Fruit fly (Drosophila melanogaster) whole organism, embryonic: ENCODE data around the gene CG43116.

Source experiments
- BtbVII ChIP-seq: fragments of 200-800 bp; sonication (Bioruptor generic); optimal IDR thresholded peaks from 3 replicates; lab custom pipeline; 2017; ENCODE audit warnings: missing biosample characterization, mild to moderate bottlenecking, missing genetic modification characterization
- CG10274 ChIP-seq: fragments of 200-800 bp; sonication (Bioruptor generic); optimal IDR thresholded peaks from 3 replicates; lab custom pipeline; 2017; ENCODE audit warnings: missing biosample characterization, mild to moderate bottlenecking, missing genetic modification characterization
- CG10462 ChIP-seq: fragments of 200-800 bp; sonication (Bioruptor generic); optimal IDR thresholded peaks from 2 replicates; lab custom pipeline; 2016; ENCODE audit warnings: missing biosample characterization, missing genetic modification characterization
- CG12299 ChIP-seq: fragments of 200-800 bp; sonication (Bioruptor generic); optimal IDR thresholded peaks from 2 replicates; lab custom pipeline; 2018; ENCODE audit warnings: missing biosample characterization, mild to moderate bottlenecking, missing genetic modification characterization
- CG13123 ChIP-seq: fragments of 200-800 bp; sonication (Bioruptor generic); optimal IDR thresholded peaks from 2 replicates; lab custom pipeline; 2016; ENCODE audit warnings: missing biosample characterization, missing genetic modification characterization
- CG13287 ChIP-seq: fragments of 200-800 bp; sonication (Bioruptor generic); IDR thresholded peaks from 2 replicates; pipeline ENCODE4 v1.3.6; 2022; ENCODE audit warnings: missing biosample characterization, missing genetic modification characterization; ENCODE audit not compliant: partially characterized antibody
- CG14860 ChIP-seq: fragments of 200-800 bp; sonication (Bioruptor generic); IDR thresholded peaks from 3 replicates; pipeline ENCODE4 v1.3.6; 2022; ENCODE audit warnings: missing biosample characterization, missing genetic modification characterization; ENCODE audit not compliant: partially characterized antibody
- CG15514 ChIP-seq: fragments of 200-800 bp; sonication (Bioruptor generic); optimal IDR thresholded peaks from 3 replicates; lab custom pipeline; 2017; ENCODE audit warnings: missing biosample characterization, missing genetic modification characterization, mild to moderate bottlenecking, moderate library complexity, missing genetic modification reagents
- CG15696 ChIP-seq: fragments of 200-800 bp; sonication (Bioruptor generic); optimal IDR thresholded peaks from 2 replicates; lab custom pipeline; 2019; ENCODE audit warnings: missing biosample characterization, mild to moderate bottlenecking, missing genetic modification characterization, moderate library complexity
- CG17385 ChIP-seq: fragments of 200-800 bp; sonication (Bioruptor generic); optimal IDR thresholded peaks from 3 replicates; lab custom pipeline; 2018; ENCODE audit warnings: missing biosample characterization, mild to moderate bottlenecking, missing genetic modification characterization
- CG17912 ChIP-seq: fragments of 200-800 bp; sonication (Bioruptor generic); optimal IDR thresholded peaks from 2 replicates; lab custom pipeline; 2018; ENCODE audit warnings: missing biosample characterization, mild to moderate bottlenecking, missing genetic modification characterization
- CG2116 ChIP-seq: fragments of 200-800 bp; sonication (Bioruptor generic); optimal IDR thresholded peaks from 3 replicates; lab custom pipeline; 2018; ENCODE audit warnings: missing biosample characterization, mild to moderate bottlenecking, missing genetic modification characterization
- CG30020 ChIP-seq: fragments of 200-800 bp; optimal IDR thresholded peaks from 2 replicates; lab custom pipeline; 2019; ENCODE audit warnings: missing biosample characterization, mild to moderate bottlenecking, missing genetic modification characterization, moderate library complexity
- CG31441 ChIP-seq: fragments of 200-800 bp; sonication (Bioruptor generic); IDR thresholded peaks from 2 replicates; pipeline ENCODE4 v1.3.6; 2022; ENCODE audit warnings: missing biosample characterization, missing genetic modification characterization
- CG42726 ChIP-seq: fragments of 200-800 bp; sonication (Bioruptor generic); IDR thresholded peaks from 2 replicates; pipeline ENCODE4 v1.3.6; 2022; ENCODE audit warnings: missing biosample characterization, missing genetic modification characterization; ENCODE audit not compliant: partially characterized antibody
- CG4820 ChIP-seq: fragments of 200-800 bp; sonication (Bioruptor generic); optimal IDR thresholded peaks from 3 replicates; lab custom pipeline; 2016; ENCODE audit warnings: missing biosample characterization, missing genetic modification characterization
- CG4854 ChIP-seq: fragments of 200-800 bp; sonication (Bioruptor generic); optimal IDR thresholded peaks from 2 replicates; lab custom pipeline; 2016; ENCODE audit warnings: missing biosample characterization, missing genetic modification characterization, inconsistent platforms
- CG5245 ChIP-seq: fragments of 200-800 bp; sonication (Bioruptor generic); optimal IDR thresholded peaks from 3 replicates; lab custom pipeline; 2016; ENCODE audit warnings: missing biosample characterization, missing genetic modification characterization
- CG6175 ChIP-seq: fragments of 200-800 bp; sonication (Bioruptor generic); IDR thresholded peaks from 3 replicates; pipeline ENCODE4 v1.3.6; 2022; ENCODE audit warnings: missing biosample characterization, missing genetic modification characterization
- CG6654 ChIP-seq: fragments of 200-800 bp; sonication (Bioruptor generic); optimal IDR thresholded peaks from 2 replicates; lab custom pipeline; 2017; ENCODE audit warnings: missing biosample characterization, mild to moderate bottlenecking, missing genetic modification characterization
- CG7271 ChIP-seq: fragments of 200-800 bp; sonication (Bioruptor generic); optimal IDR thresholded peaks from 2 replicates; lab custom pipeline; 2018; ENCODE audit warnings: missing biosample characterization, mild to moderate bottlenecking, missing genetic modification characterization, moderate library complexity
- CG8924 ChIP-seq: fragments of 200-800 bp; optimal IDR thresholded peaks from 3 replicates; lab custom pipeline; 2019; ENCODE audit warnings: missing biosample characterization, mild to moderate bottlenecking, missing genetic modification characterization, moderate library complexity
- CkIIα-i1 ChIP-seq: fragments of 200-800 bp; sonication (Bioruptor generic); IDR thresholded peaks from 2 replicates; pipeline ENCODE4 v1.3.6; 2022; ENCODE audit warnings: missing biosample characterization, missing genetic modification characterization
- Dfd ChIP-seq, 2 experiments: fragments of >200 bp; optimal IDR thresholded peaks; 2 replicates each; lab custom pipeline; 2017; ENCODE audit warnings: missing biosample characterization in 2 of 2, missing genetic modification characterization in 2 of 2
- Dref ChIP-seq: fragments of 200-800 bp; sonication (Bioruptor generic); IDR thresholded peaks from 2 replicates; pipeline ENCODE4 v1.3.6; 2022; ENCODE audit warnings: missing biosample characterization, missing genetic modification characterization
- E2f1 ChIP-seq: fragments of 200-800 bp; sonication (Bioruptor generic); IDR thresholded peaks from 2 replicates; pipeline ENCODE4 v1.3.6; 2022; ENCODE audit warnings: missing biosample characterization, missing genetic modification characterization
- Fer3 ChIP-seq: fragments of 200-800 bp; sonication (Bioruptor generic); optimal IDR thresholded peaks from 2 replicates; lab custom pipeline; 2018; ENCODE audit warnings: missing biosample characterization, mild to moderate bottlenecking, missing genetic modification characterization, moderate library complexity
- Mes4 ChIP-seq: fragments of 200-800 bp; sonication (Bioruptor generic); optimal IDR thresholded peaks from 2 replicates; lab custom pipeline; 2016; ENCODE audit warnings: missing biosample characterization, missing genetic modification characterization
- Side ChIP-seq: fragments of 200-800 bp; sonication (Bioruptor generic); optimal IDR thresholded peaks from 2 replicates; lab custom pipeline; 2016; ENCODE audit warnings: missing biosample characterization, missing genetic modification characterization
- Sry-β ChIP-seq: fragments of 200-800 bp; sonication (Bioruptor generic); optimal IDR thresholded peaks from 2 replicates; lab custom pipeline; 2018; ENCODE audit warnings: missing biosample characterization, mild to moderate bottlenecking, missing genetic modification characterization, moderate library complexity
- Tbp ChIP-seq: fragments of >200 bp; optimal IDR thresholded peaks from 2 replicates; lab custom pipeline; 2018; ENCODE audit warnings: missing biosample characterization, missing genetic modification characterization
- ac ChIP-seq: fragments of 200-800 bp; sonication (Bioruptor generic); optimal IDR thresholded peaks from 3 replicates; lab custom pipeline; 2017; ENCODE audit warnings: missing biosample characterization, mild to moderate bottlenecking, missing genetic modification characterization
- al ChIP-seq: fragments of 200-800 bp; sonication (Bioruptor generic); IDR thresholded peaks from 2 replicates; pipeline ENCODE4 v1.3.6; 2022; ENCODE audit warnings: missing biosample characterization, missing genetic modification characterization
- az2 ChIP-seq: fragments of 200-800 bp; sonication (Bioruptor generic); optimal IDR thresholded peaks from 3 replicates; lab custom pipeline; 2016; ENCODE audit warnings: missing biosample characterization, missing genetic modification characterization
- croc ChIP-seq: fragments of 200-800 bp; sonication (Bioruptor generic); conservative IDR thresholded peaks from 3 replicates; pipeline ENCODE4 v1.3.6; 2022; ENCODE audit warnings: missing biosample characterization, missing genetic modification characterization
- da ChIP-seq: fragments of 200-800 bp; sonication (Bioruptor generic); optimal IDR thresholded peaks from 2 replicates; lab custom pipeline; 2016; ENCODE audit warnings: missing biosample characterization, missing genetic modification characterization
- ems ChIP-seq: fragments of 200-800 bp; sonication (Bioruptor generic); optimal IDR thresholded peaks from 3 replicates; lab custom pipeline; 2016; ENCODE audit warnings: missing biosample characterization, missing genetic modification characterization
- gfzf ChIP-seq: fragments of 200-800 bp; sonication (Bioruptor generic); optimal IDR thresholded peaks from 2 replicates; lab custom pipeline; 2016; ENCODE audit warnings: missing biosample characterization, mild to moderate bottlenecking, missing genetic modification characterization, moderate library complexity
- gt ChIP-seq: fragments of 200-800 bp; sonication (Bioruptor generic); IDR thresholded peaks from 2 replicates; pipeline ENCODE4 v1.3.6; 2022; ENCODE audit warnings: missing biosample characterization, missing genetic modification characterization
- kay ChIP-seq: fragments of 200-800 bp; sonication (Bioruptor generic); optimal IDR thresholded peaks from 2 replicates; lab custom pipeline; 2016; ENCODE audit warnings: missing biosample characterization, missing genetic modification characterization
- kni ChIP-seq: fragments of 200-800 bp; sonication (Bioruptor generic); optimal IDR thresholded peaks from 3 replicates; lab custom pipeline; 2017; ENCODE audit warnings: mild to moderate bottlenecking, missing biosample characterization, missing genetic modification reagents, missing genetic modification characterization
- lmd ChIP-seq: fragments of 200-800 bp; sonication (Bioruptor generic); IDR thresholded peaks from 2 replicates; pipeline ENCODE4 v1.3.6; 2022; ENCODE audit warnings: missing biosample characterization, missing genetic modification characterization
- nau ChIP-seq: fragments of 200-800 bp; sonication (Bioruptor generic); optimal IDR thresholded peaks from 3 replicates; lab custom pipeline; 2017; ENCODE audit warnings: missing biosample characterization, mild to moderate bottlenecking, missing genetic modification characterization, missing genetic modification reagents
- sc ChIP-seq, 3 experiments: fragments of >200 bp in 2 of 3; fragments of 200-800 bp in 1 of 3; sonication (Bioruptor generic) in 1 of 3; optimal IDR thresholded peaks; 2 replicates in 2 of 3; 3 replicates in 1 of 3; lab custom pipeline; 2017; ENCODE audit warnings: mild to moderate bottlenecking in 1 of 3, missing biosample characterization in 1 of 3, missing genetic modification characterization in 1 of 3, missing genetic modification reagents in 1 of 3
- scrt ChIP-seq: fragments of 200-800 bp; sonication (Bioruptor generic); optimal IDR thresholded peaks from 2 replicates; lab custom pipeline; 2018; ENCODE audit warnings: missing biosample characterization, mild to moderate bottlenecking, missing genetic modification characterization, moderate library complexity
- shn ChIP-seq: fragments of 200-800 bp; sonication (Bioruptor generic); optimal IDR thresholded peaks from 3 replicates; lab custom pipeline; 2016; ENCODE audit warnings: missing biosample characterization, missing genetic modification characterization
- tx ChIP-seq: fragments of 200-800 bp; sonication (Bioruptor generic); optimal IDR thresholded peaks from 2 replicates; lab custom pipeline; 2016; ENCODE audit warnings: missing biosample characterization, missing genetic modification characterization
- wor ChIP-seq: fragments of 200-800 bp; sonication (Bioruptor generic); IDR thresholded peaks from 2 replicates; pipeline ENCODE4 v1.3.6; 2022; ENCODE audit warnings: missing biosample characterization, missing genetic modification characterization
- zen ChIP-seq: fragments of 200-800 bp; sonication (Bioruptor generic); optimal IDR thresholded peaks from 3 replicates; lab custom pipeline; 2018; ENCODE audit warnings: missing biosample characterization, mild to moderate bottlenecking, missing genetic modification characterization, moderate library complexity

Gene CG43116

dm6 chr3R:26008892-26009539, 12.2 kb upstream of the CG43116 start (continued):
- TF ChIP-seq CG31441 = peak; percentile 93
- peak; percentile 83 for TF ChIP-seq E2f1 (GFP tag; lab: Robert Waterston, UW)
- peak; percentile 46 for TF ChIP-seq CG15514 (GFP tag; lab: Kevin White, UChicago)
- no peak for TF ChIP-seq da (GFP tag; lab: Kevin White, UChicago)
- TF ChIP-seq Tbp = no peak
- TF ChIP-seq Mes4 (GFP tag; lab: Kevin White, UChicago) = peak; percentile 84
- TF ChIP-seq Side (GFP tag; lab: Kevin White, UChicago) = peak; percentile 83
- no peak for TF ChIP-seq CG13287 (GFP tag; lab: Robert Waterston, UW)
- TF ChIP-seq CG10274 = peak; percentile 66
- TF ChIP-seq CG10462 (GFP tag; lab: Kevin White, UChicago) = peak; percentile 76
- peak; percentile 64 for TF ChIP-seq zen (tag; lab: Kevin White, UChicago)
- TF ChIP-seq shn (GFP tag; lab: Kevin White, UChicago) = peak; percentile 77
- peak; percentile 84 for TF ChIP-seq scrt
- TF ChIP-seq gfzf (GFP tag; lab: Kevin White, UChicago) = no peak
- TF ChIP-seq CkIIα-i1 (GFP tag; lab: Robert Waterston, UW) = no peak
- peak; percentile 64 for TF ChIP-seq gt (GFP tag; lab: Robert Waterston, UW)
- no peak for TF ChIP-seq Dfd (GFP tag; optimal IDR thresholded peaks at IDR 0.05; lab: Kevin White, UChicago)
- peak; percentile 86 for TF ChIP-seq CG5245
- TF ChIP-seq CG4820 = peak; percentile 81
- peak; percentile 81 for TF ChIP-seq Sry-β (GFP tag; lab: Kevin White, UChicago)
- TF ChIP-seq wor (GFP tag; lab: Robert Waterston, UW) = peak; percentile 73
- peak; percentile 54 for TF ChIP-seq CG13123 (GFP tag; lab: Kevin White, UChicago)
- peak; percentile 63; the same call in 1 of the 3 replicates for TF ChIP-seq CG6175 (GFP tag; lab: Robert Waterston, UW)
- no peak for TF ChIP-seq CG14860 (GFP tag; lab: Robert Waterston, UW)
- TF ChIP-seq kni (GFP tag; lab: Kevin White, UChicago) = peak; percentile 62
- peak; percentile 76 for TF ChIP-seq nau (GFP tag; lab: Kevin White, UChicago)
- TF ChIP-seq ac (GFP tag; lab: Kevin White, UChicago) = no peak
- peak; percentile 62 for TF ChIP-seq CG15696 (tag; lab: Kevin White, UChicago)
- TF ChIP-seq CG42726 (GFP tag; lab: Robert Waterston, UW) = no peak
- peak; percentile 82 for TF ChIP-seq kay (GFP tag; lab: Kevin White, UChicago)
- TF ChIP-seq al (GFP tag; lab: Robert Waterston, UW) = peak; percentile 67
- peak; percentile 83 for TF ChIP-seq croc (GFP tag; lab: Robert Waterston, UW)
- TF ChIP-seq CG17385 (GFP tag; lab: Kevin White, UChicago) = peak; percentile 85
- peak; percentile 87 for TF ChIP-seq tx (GFP tag; lab: Kevin White, UChicago)
- peak; percentile 34 for TF ChIP-seq CG2116 (GFP tag; lab: Kevin White, UChicago)
- peak; percentile 81 for TF ChIP-seq BtbVII (GFP tag; lab: Kevin White, UChicago)
- TF ChIP-seq CG4854 (GFP tag; lab: Kevin White, UChicago) = peak; percentile 74
- TF ChIP-seq CG17912 = no peak
- TF ChIP-seq az2 = peak; percentile 93
- peak; percentile 86 for TF ChIP-seq ems (GFP tag; lab: Kevin White, UChicago)
- peak; percentile 60 for TF ChIP-seq CG30020 (tag; lab: Kevin White, UChicago)
- TF ChIP-seq CG12299 (tag; lab: Kevin White, UChicago) = peak; percentile 74
- TF ChIP-seq CG6654 = peak; percentile 72
- TF ChIP-seq Fer3 = peak; percentile 85
- peak; percentile 93 for TF ChIP-seq CG8924 (tag; lab: Kevin White, UChicago)
- TF ChIP-seq lmd (GFP tag; lab: Robert Waterston, UW) = peak; percentile 89
- no peak for TF ChIP-seq Dref (GFP tag; lab: Robert Waterston, UW)
- TF ChIP-seq sc (optimal IDR thresholded peaks at IDR 0.05; lab: Kevin White, UChicago) = no peak
- TF ChIP-seq sc (GFP tag; optimal IDR thresholded peaks at IDR 0.05; lab: Kevin White, UChicago) = peak; percentile 80
- TF ChIP-seq CG7271 = peak; percentile 57
